Worm (Caenorhabditis elegans): ENCODE results near the gene W10G11.19.

ce11 chrII:3502520-3503323 lies 47.7 kb upstream of the W10G11.19 start, which contains the start of the genes col-71 and Y49F6B.2:
- TF ChIP-seq elt-4 (tag; optimal IDR thresholded peaks at IDR 0.05): no peak
- no peak for TF ChIP-seq ama-1 (optimal IDR thresholded peaks at IDR 0.05)
- peak; percentile 44 for TF ChIP-seq pax-1 (tag; optimal IDR thresholded peaks at IDR 0.05)
- TF ChIP-seq elt-2 (tag; optimal IDR thresholded peaks at IDR 0.05): peak; percentile 67
- no peak for TF ChIP-seq pat-9 (tag; optimal IDR thresholded peaks at IDR 0.05)
- TF ChIP-seq che-1 (tag; optimal IDR thresholded peaks at IDR 0.05): peak; percentile 22
- peak; percentile 30 for TF ChIP-seq gmeb-2 (tag; optimal IDR thresholded peaks at IDR 0.05)
- no peak for TF ChIP-seq eyg-1 (tag; optimal IDR thresholded peaks at IDR 0.05)
- peak; percentile 51 for TF ChIP-seq F13H6.1 (tag; optimal IDR thresholded peaks at IDR 0.05)
- no peak for TF ChIP-seq pqm-1 (tag; optimal IDR thresholded peaks at IDR 0.05)
- TF ChIP-seq nhr-11 (tag; optimal IDR thresholded peaks at IDR 0.05): no peak
- TF ChIP-seq dve-1 (tag; optimal IDR thresholded peaks at IDR 0.05): no peak
- TF ChIP-seq ceh-48 (tag; optimal IDR thresholded peaks at IDR 0.05): no peak
